Fruit fly (Drosophila melanogaster) whole organism, wandering third instar larva: Measurements from ENCODE around the gene CG10366.

Experiments used
- Dif ChIP-seq: fragments of 200-275, 200-300 bp; sonication (Bioruptor generic); optimal IDR thresholded peaks from 2 replicates; lab custom pipeline; 2018; ENCODE audit warnings: missing biosample characterization, missing genetic modification characterization; ENCODE audit not compliant: partially characterized antibody
- Jra ChIP-seq: sonication (Bioruptor generic); optimal IDR thresholded peaks from 2 replicates; lab custom pipeline; 2016; ENCODE audit warnings: missing biosample characterization, missing genetic modification characterization
- N ChIP-seq: fragments of >200 bp; optimal IDR thresholded peaks from 2 replicates; lab custom pipeline; 2018; ENCODE audit warnings: missing biosample characterization, missing external identifiers, missing genetic modification characterization
- ey ChIP-seq: fragments of 200-800 bp; sonication (Bioruptor generic); optimal IDR thresholded peaks from 2 replicates; lab custom pipeline; 2016; ENCODE audit warnings: missing biosample characterization, missing genetic modification characterization
- lola ChIP-seq: fragments of >200 bp; optimal IDR thresholded peaks from 2 replicates; lab custom pipeline; 2017; ENCODE audit warnings: missing biosample characterization, missing genetic modification characterization
- usp ChIP-seq: fragments of >200 bp; optimal IDR thresholded peaks from 2 replicates; lab custom pipeline; 2017; ENCODE audit warnings: missing biosample characterization, missing genetic modification characterization

DNA sequence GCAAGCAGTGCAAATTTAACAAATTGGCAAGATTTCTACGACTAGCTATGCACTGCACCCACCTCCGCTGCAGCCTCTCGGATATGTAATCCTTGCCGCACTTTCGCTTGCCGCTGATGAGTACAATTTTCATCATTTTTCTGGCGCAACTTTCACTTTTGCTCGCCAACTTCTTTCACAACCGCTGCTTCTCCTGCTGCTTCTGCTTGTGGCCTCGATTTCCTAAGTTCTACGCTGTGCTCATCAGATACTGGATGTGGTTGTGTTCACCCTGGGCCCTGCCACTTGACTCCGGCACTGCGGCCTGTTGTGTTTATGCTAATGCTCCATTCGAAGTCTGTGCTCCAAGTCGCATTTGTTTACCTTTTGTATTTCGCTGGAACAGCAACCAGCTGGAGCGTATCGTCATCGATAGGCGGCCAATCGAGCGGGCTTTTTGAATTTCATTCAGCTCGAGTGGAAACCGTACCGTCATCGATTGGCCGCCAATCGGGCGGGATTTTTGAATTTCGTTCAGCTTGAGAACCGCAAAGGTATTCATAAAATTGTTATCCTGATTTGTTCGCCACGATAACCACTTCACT is 3.9 kb upstream of the CG10366 start, which contains the start of gene Pmvk:
- TF ChIP-seq lola (GFP tag; lab: Kevin White, UChicago) (no peak), Jra (no peak), Dif (GFP tag; lab: Kevin White, UChicago) (no peak), N (no peak), usp (GFP tag; lab: Kevin White, UChicago) (no peak), ey (GFP tag; lab: Kevin White, UChicago) (no peak)
